Worm (Caenorhabditis elegans): ENCODE measurements around the gene epn-1.

DNA sequence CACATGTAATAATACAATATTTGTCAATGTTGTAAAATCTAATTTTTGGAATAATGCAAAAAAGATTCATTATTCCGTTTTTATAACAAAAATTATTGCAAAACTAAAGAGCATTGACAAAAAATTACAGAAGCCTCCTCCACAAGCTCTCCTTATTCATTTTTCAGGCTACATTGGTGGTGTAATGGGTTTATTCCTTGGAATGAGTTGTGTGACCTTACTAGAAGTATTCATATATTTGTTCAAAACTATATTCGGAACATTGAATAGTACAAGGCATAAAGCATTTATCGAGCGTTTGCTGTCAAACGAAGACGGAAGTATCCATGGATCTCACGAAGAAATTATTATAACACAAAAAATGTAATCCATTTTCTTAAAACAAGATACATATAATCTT lies 33.6 kb upstream of the epn-1 start:
- TF ChIP-seq F13C5.2 (tag; optimal IDR thresholded peaks at IDR 0.05) (no peak), ama-1 (optimal IDR thresholded peaks at IDR 0.05) (no peak), aly-1 (tag; optimal IDR thresholded peaks at IDR 0.05) (no peak), scrt-1 (GFP tag; IDR thresholded peaks at IDR 0.05) (no peak), hmbx-1 (tag; optimal IDR thresholded peaks at IDR 0.05) (no peak), hmg-4 (GFP tag; optimal IDR thresholded peaks at IDR 0.05) (no peak), sea-1 (GFP tag; conservative IDR thresholded peaks at IDR 0.05) (no peak), ceh-13 (GFP tag; optimal IDR thresholded peaks at IDR 0.05) (no peak)
